Fruit fly (Drosophila melanogaster) whole organism, embryonic: Measurements from ENCODE around the gene RtcB.

Experiments
- Blimp-1 ChIP-seq: fragments of 200-800 bp; sonication (Bioruptor generic); optimal IDR thresholded peaks from 3 replicates; lab custom pipeline; 2018; ENCODE audit warnings: missing biosample characterization, missing genetic modification characterization, mild to moderate bottlenecking, moderate library complexity, missing genetic modification reagents
- CG10321 ChIP-seq: fragments of 200-800 bp; sonication (Bioruptor generic); IDR thresholded peaks from 2 replicates; pipeline ENCODE4 v1.3.6; 2022; ENCODE audit warnings: missing biosample characterization, missing genetic modification characterization
- CG10462 ChIP-seq: fragments of 200-800 bp; sonication (Bioruptor generic); optimal IDR thresholded peaks from 2 replicates; lab custom pipeline; 2016; ENCODE audit warnings: missing biosample characterization, missing genetic modification characterization
- CG12769 ChIP-seq: fragments of 200-800 bp; sonication (Bioruptor generic); optimal IDR thresholded peaks from 2 replicates; lab custom pipeline; 2019; ENCODE audit warnings: missing biosample characterization, mild to moderate bottlenecking, missing genetic modification characterization, moderate library complexity
- CG13123 ChIP-seq: fragments of 200-800 bp; sonication (Bioruptor generic); optimal IDR thresholded peaks from 2 replicates; lab custom pipeline; 2016; ENCODE audit warnings: missing biosample characterization, missing genetic modification characterization
- CG13775 ChIP-seq: fragments of 200-800 bp; sonication (Bioruptor generic); optimal IDR thresholded peaks from 3 replicates; lab custom pipeline; 2017; ENCODE audit warnings: missing biosample characterization, mild to moderate bottlenecking, missing genetic modification characterization
- CG13894 ChIP-seq: fragments of 200-800 bp; sonication (Bioruptor generic); optimal IDR thresholded peaks from 3 replicates; lab custom pipeline; 2018; ENCODE audit warnings: missing biosample characterization, mild to moderate bottlenecking, missing genetic modification characterization, moderate library complexity
- CG14441 ChIP-seq: fragments of 200-800 bp; sonication (Bioruptor generic); IDR thresholded peaks from 2 replicates; pipeline ENCODE4 v1.3.6; 2022; ENCODE audit warnings: missing biosample characterization, missing genetic modification characterization
- CG1529 ChIP-seq: fragments of 200-800 bp; sonication (Bioruptor generic); optimal IDR thresholded peaks from 3 replicates; lab custom pipeline; 2018; ENCODE audit warnings: missing biosample characterization, missing genetic modification characterization
- CG17912 ChIP-seq: fragments of 200-800 bp; sonication (Bioruptor generic); optimal IDR thresholded peaks from 2 replicates; lab custom pipeline; 2018; ENCODE audit warnings: missing biosample characterization, mild to moderate bottlenecking, missing genetic modification characterization
- CG2678 ChIP-seq: fragments of 200-800 bp; sonication (Bioruptor generic); optimal IDR thresholded peaks from 3 replicates; lab custom pipeline; 2019; ENCODE audit warnings: missing biosample characterization, mild to moderate bottlenecking, missing genetic modification characterization, moderate library complexity
- CG31224 ChIP-seq: fragments of 200-800 bp; sonication (Bioruptor generic); IDR thresholded peaks from 2 replicates; pipeline ENCODE4 v1.3.6; 2022; ENCODE audit warnings: missing biosample characterization, missing genetic modification characterization
- CG32767 ChIP-seq: fragments of 200-800 bp; sonication (Bioruptor generic); IDR thresholded peaks from 2 replicates; pipeline ENCODE4 v1.3.6; 2022; ENCODE audit warnings: missing biosample characterization, missing genetic modification characterization
- CG33557 ChIP-seq: fragments of 200-800 bp; sonication (Bioruptor generic); optimal IDR thresholded peaks from 2 replicates; lab custom pipeline; 2019; ENCODE audit warnings: missing biosample characterization, mild to moderate bottlenecking, missing genetic modification characterization, moderate library complexity
- CG3995 ChIP-seq: fragments of 200-800 bp; sonication (Bioruptor generic); optimal IDR thresholded peaks from 3 replicates; lab custom pipeline; 2016; ENCODE audit warnings: missing biosample characterization, missing genetic modification characterization
- CG42726 ChIP-seq: fragments of 200-800 bp; sonication (Bioruptor generic); IDR thresholded peaks from 2 replicates; pipeline ENCODE4 v1.3.6; 2022; ENCODE audit warnings: missing biosample characterization, missing genetic modification characterization; ENCODE audit not compliant: partially characterized antibody
- CG4360 ChIP-seq: fragments of 200-800 bp; sonication (Bioruptor generic); IDR thresholded peaks from 2 replicates; pipeline ENCODE4 v1.3.6; 2022; ENCODE audit warnings: missing biosample characterization, missing genetic modification characterization
- CG4707 ChIP-seq: fragments of 200-800 bp; sonication (Bioruptor generic); optimal IDR thresholded peaks from 2 replicates; lab custom pipeline; 2018; ENCODE audit warnings: missing biosample characterization, mild to moderate bottlenecking, missing genetic modification characterization, moderate library complexity
- CG4730 ChIP-seq: fragments of 200-800 bp; sonication (Bioruptor generic); IDR thresholded peaks from 2 replicates; pipeline ENCODE4 v1.3.6; 2022; ENCODE audit warnings: missing biosample characterization, missing genetic modification characterization
- CG5180 ChIP-seq: fragments of 200-800 bp; sonication (Bioruptor generic); optimal IDR thresholded peaks from 3 replicates; lab custom pipeline; 2017; ENCODE audit warnings: missing biosample characterization, missing genetic modification characterization, mild to moderate bottlenecking, moderate library complexity, missing genetic modification reagents
- CG8478 ChIP-seq: fragments of >200 bp; optimal IDR thresholded peaks from 2 replicates; lab custom pipeline; 2018
- CG8924 ChIP-seq: fragments of 200-800 bp; optimal IDR thresholded peaks from 3 replicates; lab custom pipeline; 2019; ENCODE audit warnings: missing biosample characterization, mild to moderate bottlenecking, missing genetic modification characterization, moderate library complexity
- Chrac-16 ChIP-seq: fragments of 200-800 bp; sonication (Bioruptor generic); optimal IDR thresholded peaks from 3 replicates; lab custom pipeline; 2016; ENCODE audit warnings: missing biosample characterization, missing genetic modification characterization
- D19A ChIP-seq: fragments of 200-800 bp; optimal IDR thresholded peaks from 3 replicates; lab custom pipeline; 2019; ENCODE audit warnings: missing biosample characterization, mild to moderate bottlenecking, missing genetic modification characterization, moderate library complexity
- Dad ChIP-seq: fragments of 200-800 bp; sonication (Bioruptor generic); optimal IDR thresholded peaks from 3 replicates; lab custom pipeline; 2016; ENCODE audit warnings: missing biosample characterization, missing genetic modification characterization
- Deaf1 ChIP-seq: fragments of 200-800 bp; optimal IDR thresholded peaks from 3 replicates; lab custom pipeline; 2019; ENCODE audit warnings: missing biosample characterization, mild to moderate bottlenecking, missing genetic modification characterization, moderate library complexity
- Doc2 ChIP-seq: fragments of 200-800 bp; sonication (Bioruptor generic); IDR thresholded peaks from 2 replicates; pipeline ENCODE4 v1.3.6; 2022; ENCODE audit warnings: missing biosample characterization, missing genetic modification characterization
- E2f2 ChIP-seq: fragments of 200-800 bp; sonication (Bioruptor generic); IDR thresholded peaks from 2 replicates; pipeline ENCODE4 v1.3.6; 2022; ENCODE audit warnings: missing biosample characterization, missing genetic modification characterization
- Eip74EF ChIP-seq, 2 experiments: fragments of 200-800 bp in 1 of 2; fragments of >200 bp in 1 of 2; sonication (Bioruptor generic) in 1 of 2; optimal IDR thresholded peaks; 2 replicates each; lab custom pipeline; 2017 to 2019; ENCODE audit warnings: missing biosample characterization in 2 of 2, missing genetic modification characterization in 2 of 2, mild to moderate bottlenecking in 1 of 2, moderate library complexity in 1 of 2
- Ets65A ChIP-seq: fragments of 200-800 bp; sonication (Bioruptor generic); peaks from one replicate; lab custom pipeline; 2016; ENCODE audit warnings: missing biosample characterization, missing genetic modification characterization
- Gsc ChIP-seq: fragments of 200-800 bp; sonication (Bioruptor generic); IDR thresholded peaks from 2 replicates; pipeline ENCODE4 v1.3.6; 2022; ENCODE audit warnings: missing biosample characterization, missing genetic modification characterization
- Gug ChIP-seq: fragments of 200-800 bp; sonication (Bioruptor generic); IDR thresholded peaks from 4 replicates; pipeline ENCODE4 v1.3.6; 2022; ENCODE audit warnings: missing biosample characterization, missing genetic modification characterization
- Hmr ChIP-seq: fragments of 200-800 bp; sonication (Bioruptor generic); optimal IDR thresholded peaks from 3 replicates; lab custom pipeline; 2017; ENCODE audit warnings: mild to moderate bottlenecking, missing biosample characterization, missing genetic modification reagents, missing genetic modification characterization
- Hr3 ChIP-seq: fragments of 200-800 bp; sonication (Bioruptor generic); optimal IDR thresholded peaks from 3 replicates; lab custom pipeline; 2016; ENCODE audit warnings: missing biosample characterization, missing genetic modification characterization
- Jarid2 ChIP-seq: fragments of 200-800 bp; sonication (Bioruptor generic); optimal IDR thresholded peaks from 3 replicates; lab custom pipeline; 2017; ENCODE audit warnings: mild to moderate bottlenecking, missing biosample characterization, missing genetic modification reagents, missing genetic modification characterization
- NFAT ChIP-seq: fragments of 200-800 bp; sonication (Bioruptor generic); IDR thresholded peaks from 2 replicates; pipeline ENCODE4 v1.3.6; 2022; ENCODE audit warnings: missing biosample characterization, missing genetic modification characterization
- Spps ChIP-seq: fragments of 200-800 bp; sonication (Bioruptor generic); optimal IDR thresholded peaks from 2 replicates; lab custom pipeline; 2018; ENCODE audit warnings: missing biosample characterization, mild to moderate bottlenecking, missing genetic modification characterization
- YL-1 ChIP-seq: fragments of 200-800 bp; sonication (Bioruptor generic); optimal IDR thresholded peaks from 3 replicates; lab custom pipeline; 2017; ENCODE audit warnings: missing biosample characterization, mild to moderate bottlenecking, missing genetic modification characterization
- crp ChIP-seq, 2 experiments: fragments of 200-800 bp; sonication (Bioruptor generic); optimal IDR thresholded peaks; 2 replicates in 1 of 2; 3 replicates in 1 of 2; lab custom pipeline; 2017; ENCODE audit warnings: missing biosample characterization in 2 of 2, missing genetic modification characterization in 2 of 2, mild to moderate bottlenecking in 1 of 2, moderate library complexity in 1 of 2
- danr ChIP-seq: fragments of 200-800 bp; sonication (Bioruptor generic); IDR thresholded peaks from 2 replicates; pipeline ENCODE4 v1.3.6; 2022; ENCODE audit warnings: missing biosample characterization, missing genetic modification characterization
- dimm ChIP-seq: fragments of 200-800 bp; sonication (Bioruptor generic); IDR thresholded peaks from 2 replicates; pipeline ENCODE4 v1.3.6; 2022; ENCODE audit warnings: missing biosample characterization, missing genetic modification characterization
- disco-r ChIP-seq: fragments of 200-800 bp; sonication (Bioruptor generic); optimal IDR thresholded peaks from 2 replicates; lab custom pipeline; 2016; ENCODE audit warnings: missing biosample characterization, missing genetic modification characterization
- fd3F ChIP-seq: fragments of 200-800 bp; sonication (Bioruptor generic); optimal IDR thresholded peaks from 2 replicates; lab custom pipeline; 2018; ENCODE audit warnings: missing biosample characterization, mild to moderate bottlenecking, missing genetic modification characterization, moderate library complexity
- insv ChIP-seq, 2 experiments: fragments of 200-800 bp; sonication (Bioruptor generic); optimal IDR thresholded peaks; 3 replicates each; lab custom pipeline; 2016 to 2018; ENCODE audit warnings: missing biosample characterization in 2 of 2, missing genetic modification characterization in 2 of 2
- lola ChIP-seq, 3 experiments: fragments of >200 bp in 2 of 3; fragments of 200-800 bp in 1 of 3; sonication (Bioruptor generic) in 1 of 3; optimal IDR thresholded peaks; 2 replicates each; lab custom pipeline; 2017 to 2019; ENCODE audit warnings: missing biosample characterization in 3 of 3, missing genetic modification characterization in 3 of 3, mild to moderate bottlenecking in 1 of 3, moderate library complexity in 1 of 3
- so ChIP-seq: fragments of 200-800 bp; sonication (Bioruptor generic); IDR thresholded peaks from 3 replicates; pipeline ENCODE4 v1.3.6; 2022; ENCODE audit warnings: missing biosample characterization, missing genetic modification characterization
- tgo ChIP-seq: fragments of 200-800 bp; sonication (Bioruptor generic); IDR thresholded peaks from 3 replicates; pipeline ENCODE4 v1.3.6; 2022; ENCODE audit warnings: missing biosample characterization, missing genetic modification characterization
- ttk ChIP-seq: fragments of 200-800 bp; sonication (Bioruptor generic); IDR thresholded peaks from 2 replicates; pipeline ENCODE4 v2.1.2; 2022; ENCODE audit warnings: missing biosample characterization, missing genetic modification characterization
- zfh1 ChIP-seq: fragments of 200-800 bp; sonication (Bioruptor generic); IDR thresholded peaks from 3 replicates; pipeline ENCODE4 v1.3.6; 2022; ENCODE audit warnings: missing biosample characterization, missing genetic modification characterization

The RtcB gene

dm6 chr2L:19423467-19424122 is 6.8 kb upstream of the RtcB start, which contains the start of the genes Alp12 and CG13085 (continued):
- peak; percentile 92 for TF ChIP-seq NFAT
- peak; percentile 96 for TF ChIP-seq CG33557 (GFP tag; lab: Kevin White, UChicago)
- peak; percentile 98 for TF ChIP-seq CG13775 (GFP tag; lab: Kevin White, UChicago)
- peak; percentile 94 for TF ChIP-seq CG4730
- peak; percentile 93 for TF ChIP-seq danr
- peak; percentile 95 for TF ChIP-seq Chrac-16
- peak in 1 of 2 experiments; percentile 98 for TF ChIP-seq Eip74EF (GFP tag; optimal IDR thresholded peaks at IDR 0.05; lab: Kevin White, UChicago)
- TF ChIP-seq insv (GFP tag; optimal IDR thresholded peaks at IDR 0.05; lab: Kevin White, UChicago): peak; percentile 54 to 84
- TF ChIP-seq CG8924 (tag; lab: Kevin White, UChicago): peak; percentile 99
- peak; percentile 78; the same call in 1 of the 2 replicates for TF ChIP-seq CG10321
- TF ChIP-seq CG31224 (GFP tag; lab: Robert Waterston, UW): peak; percentile 92
- peak; percentile 97 for TF ChIP-seq fd3F
- peak; percentile 86 for TF ChIP-seq Jarid2
- TF ChIP-seq D19A (tag; lab: Kevin White, UChicago): peak; percentile 96
- TF ChIP-seq so (GFP tag; lab: Robert Waterston, UW): peak; percentile 98
- TF ChIP-seq E2f2 (GFP tag; lab: Robert Waterston, UW): peak; percentile 85
- no peak for TF ChIP-seq Gsc (GFP tag; lab: Robert Waterston, UW)
- peak; percentile 98 for TF ChIP-seq YL-1 (GFP tag; lab: Kevin White, UChicago)
- peak; percentile 91 for TF ChIP-seq zfh1 (GFP tag; lab: Robert Waterston, UW)
- TF ChIP-seq disco-r (GFP tag; lab: Kevin White, UChicago): peak; percentile 92
- TF ChIP-seq CG14441 (GFP tag; lab: Robert Waterston, UW): peak; percentile 96
- peak; percentile 93 for TF ChIP-seq Spps (tag; lab: Kevin White, UChicago)
- TF ChIP-seq ttk (GFP tag; lab: Robert Waterston, UW): peak; percentile 94
- TF ChIP-seq Doc2 (GFP tag; lab: Robert Waterston, UW): peak; percentile 82
- TF ChIP-seq CG32767 (GFP tag; lab: Robert Waterston, UW): peak; percentile 97
- peak in 2 of 3 experiments; percentile 49 to 97 for TF ChIP-seq lola (GFP tag; optimal IDR thresholded peaks at IDR 0.05; lab: Kevin White, UChicago)
- peak; percentile 86 for TF ChIP-seq CG12769 (tag; lab: Kevin White, UChicago)
- TF ChIP-seq Gug (GFP tag; lab: Robert Waterston, UW): peak; percentile 91
- peak; percentile 96 for TF ChIP-seq CG10462 (GFP tag; lab: Kevin White, UChicago)
- peak; percentile 99 for TF ChIP-seq CG2678 (tag; lab: Kevin White, UChicago)
- peak; percentile 86 for TF ChIP-seq Dad (GFP tag; lab: Kevin White, UChicago)
- TF ChIP-seq CG17912 (GFP tag; lab: Kevin White, UChicago): peak; percentile 81
- peak; percentile 87 for TF ChIP-seq dimm (GFP tag; lab: Robert Waterston, UW)
- TF ChIP-seq CG8478 (lab: Kevin White, UChicago): no peak
- peak; percentile 98 for TF ChIP-seq Ets65A (GFP tag; lab: Kevin White, UChicago)
- TF ChIP-seq Hmr: peak; percentile 99
- TF ChIP-seq CG4707 (GFP tag; lab: Kevin White, UChicago): peak; percentile 92
- TF ChIP-seq CG4360 (GFP tag; lab: Robert Waterston, UW): peak; percentile 60
- peak; percentile 94 for TF ChIP-seq CG5180
- TF ChIP-seq tgo (GFP tag; lab: Robert Waterston, UW): peak; percentile 97
- TF ChIP-seq CG42726 (GFP tag; lab: Robert Waterston, UW): no peak
- peak; percentile 97 for TF ChIP-seq CG13894 (tag; lab: Kevin White, UChicago)
- peak; percentile 75 for TF ChIP-seq CG3995 (GFP tag; lab: Kevin White, UChicago)
- TF ChIP-seq Deaf1 (tag; lab: Kevin White, UChicago): peak; percentile 89
- peak; percentile 90 for TF ChIP-seq CG13123 (GFP tag; lab: Kevin White, UChicago)
- TF ChIP-seq CG1529 (GFP tag; lab: Kevin White, UChicago): peak; percentile 98
- peak; percentile 98 for TF ChIP-seq Hr3
- TF ChIP-seq Blimp-1 (GFP tag; lab: Kevin White, UChicago): peak; percentile 96
- peak in 1 of 2 experiments; percentile 73 for TF ChIP-seq crp (GFP tag; optimal IDR thresholded peaks at IDR 0.05; lab: Kevin White, UChicago)
